Fruit fly (Drosophila melanogaster): ENCODE results near the gene pon.

Gene pon

dm6 chrX:4684444-4684924 lies 48.4 kb downstream of the pon start (continued):
- TF ChIP-seq CG17568 (GFP tag; optimal IDR thresholded peaks at IDR 0.05), result peak; percentile 57
- TF ChIP-seq CG7963 (GFP tag; IDR thresholded peaks at IDR 0.05; ENCODE audit: partially characterized antibody), result peak; percentile 74; the same call in 2 of the 3 replicates
- TF ChIP-seq Atf-2 (GFP tag; optimal IDR thresholded peaks at IDR 0.05), result peak; percentile 49
- TF ChIP-seq peb (GFP tag; IDR thresholded peaks at IDR 0.05), result peak; percentile 58
- TF ChIP-seq mirr (GFP tag; optimal IDR thresholded peaks at IDR 0.05), result peak; percentile 85
- TF ChIP-seq C15 (GFP tag; IDR thresholded peaks at IDR 0.05), result peak; percentile 48; the same call in 1 of the 3 replicates
- peak; percentile 46 for TF ChIP-seq Dp (GFP tag; optimal IDR thresholded peaks at IDR 0.05)
- peak; percentile 81 for TF ChIP-seq HHEX (GFP tag; optimal IDR thresholded peaks at IDR 0.05)
- peak; percentile 75; the same call in 2 of the 3 replicates for TF ChIP-seq CG11093 (GFP tag; IDR thresholded peaks at IDR 0.05)
- peak; percentile 82 for TF ChIP-seq CG11695 (GFP tag; IDR thresholded peaks at IDR 0.05)
- TF ChIP-seq CG31365 (tag; optimal IDR thresholded peaks at IDR 0.05), result peak; percentile 10
- no peak for TF ChIP-seq CG8359 (GFP tag; optimal IDR thresholded peaks at IDR 0.05; ENCODE audit: borderline replicate concordance)
- peak; percentile 67 for TF ChIP-seq fd96Cb (tag; optimal IDR thresholded peaks at IDR 0.05)
- TF ChIP-seq pb (GFP tag; optimal IDR thresholded peaks at IDR 0.05), result peak; percentile 82
- TF ChIP-seq CHES-1-like (GFP tag; optimal IDR thresholded peaks at IDR 0.05), result peak; percentile 91
- TF ChIP-seq Eip74EF (GFP tag; optimal IDR thresholded peaks at IDR 0.05), result no peak
- TF ChIP-seq Adf1 (GFP tag; IDR thresholded peaks at IDR 0.05), result peak; percentile 65
- TF ChIP-seq Ada2b (GFP tag; IDR thresholded peaks at IDR 0.05), result peak; percentile 91
- peak; percentile 82 for TF ChIP-seq ttk (GFP tag; IDR thresholded peaks at IDR 0.05)
- peak; percentile 95 for TF ChIP-seq CG9932 (GFP tag; IDR thresholded peaks at IDR 0.05)
- peak; percentile 80 for TF ChIP-seq Mad (GFP tag; optimal IDR thresholded peaks at IDR 0.05)
- TF ChIP-seq mld (GFP tag; IDR thresholded peaks at IDR 0.05; ENCODE audit: partially characterized antibody), result peak; percentile 73; the same call in 1 of the 3 replicates
- peak; percentile 83 for TF ChIP-seq pros (GFP tag; optimal IDR thresholded peaks at IDR 0.05)
- TF ChIP-seq dan (GFP tag; IDR thresholded peaks at IDR 0.05), result peak; percentile 53; the same call in 1 of the 2 replicates
- peak; percentile 79 for TF ChIP-seq Drgx (GFP tag; IDR thresholded peaks at IDR 0.05)
- peak; percentile 46 for TF ChIP-seq CG8388 (GFP tag; optimal IDR thresholded peaks at IDR 0.05)
- no peak for TF ChIP-seq eve (GFP tag; optimal IDR thresholded peaks at IDR 0.05)
- peak; percentile 74 for TF ChIP-seq Abd-B (GFP tag; optimal IDR thresholded peaks at IDR 0.05)
- peak; percentile 69 for TF ChIP-seq ab (GFP tag; optimal IDR thresholded peaks at IDR 0.05)
- TF ChIP-seq Nf-YA (GFP tag; IDR thresholded peaks at IDR 0.05), result peak; percentile 76; the same call in 1 of the 2 replicates
- TF ChIP-seq sens-2 (GFP tag; IDR thresholded peaks at IDR 0.05), result peak; percentile 88
- peak; percentile 84 for TF ChIP-seq CG2678 (tag; optimal IDR thresholded peaks at IDR 0.05)
- peak; percentile 39; the same call in 1 of the 2 replicates for TF ChIP-seq sim (GFP tag; IDR thresholded peaks at IDR 0.05)
- TF ChIP-seq lab (GFP tag; optimal IDR thresholded peaks at IDR 0.05), result peak; percentile 90
- peak; percentile 82 for TF ChIP-seq CG4282 (GFP tag; optimal IDR thresholded peaks at IDR 0.05)
- TF ChIP-seq odd (GFP tag; optimal IDR thresholded peaks at IDR 0.05), result no peak
- TF ChIP-seq Opbp (GFP tag; IDR thresholded peaks at IDR 0.05; ENCODE audit: partially characterized antibody), result peak; percentile 78; the same call in 2 of the 3 replicates
- TF ChIP-seq CG14965 (GFP tag; optimal IDR thresholded peaks at IDR 0.05; ENCODE audit: borderline replicate concordance), result no peak
- peak; percentile 80 for TF ChIP-seq inv (GFP tag; IDR thresholded peaks at IDR 0.05; ENCODE audit: partially characterized antibody)
- TF ChIP-seq exex (tag; optimal IDR thresholded peaks at IDR 0.05), result peak; percentile 57
- TF ChIP-seq sqz (GFP tag; optimal IDR thresholded peaks at IDR 0.05), result peak; percentile 76
- TF ChIP-seq cato (GFP tag; optimal IDR thresholded peaks at IDR 0.05; ENCODE audit: borderline replicate concordance), result peak; percentile 32
- peak; percentile 29 for TF ChIP-seq NC2α (GFP tag; optimal IDR thresholded peaks at IDR 0.05)
- TF ChIP-seq mam (GFP tag; optimal IDR thresholded peaks at IDR 0.05), result peak; percentile 91
- TF ChIP-seq pzg (GFP tag; optimal IDR thresholded peaks at IDR 0.05), result peak; percentile 94
- TF ChIP-seq Scr (GFP tag; IDR thresholded peaks at IDR 0.05; ENCODE audit: partially characterized antibody), result peak; percentile 86
- TF ChIP-seq CG6683 (GFP tag; optimal IDR thresholded peaks at IDR 0.05), result peak; percentile 74
- TF ChIP-seq eyg (GFP tag; optimal IDR thresholded peaks at IDR 0.05), result peak; percentile 82
- TF ChIP-seq chinmo (GFP tag; IDR thresholded peaks at IDR 0.05; ENCODE audit: partially characterized antibody), result peak; percentile 98

All from whole organism, embryonic.